Fruit fly (Drosophila melanogaster) whole organism, pupa: Measurements from ENCODE around the gene CG13380.
A peak's percentile ranks its signal among the peaks of the same experiment; 100 is the strongest.

Source experiments
- CG13204 ChIP-seq: fragments of 200-800 bp; sonication (Bioruptor generic); optimal IDR thresholded peaks from 2 replicates; lab custom pipeline; 2018; ENCODE audit warnings: missing biosample characterization, mild to moderate bottlenecking, missing genetic modification characterization, moderate library complexity
- CG15710 ChIP-seq: fragments of 200-800 bp; sonication (Bioruptor generic); optimal IDR thresholded peaks from 2 replicates; lab custom pipeline; 2018; ENCODE audit warnings: missing biosample characterization, mild to moderate bottlenecking, missing genetic modification characterization, moderate library complexity
- CG17806 ChIP-seq: fragments of 200-800 bp; sonication (Bioruptor generic); optimal IDR thresholded peaks from 2 replicates; lab custom pipeline; 2018; ENCODE audit warnings: missing biosample characterization, mild to moderate bottlenecking, missing genetic modification characterization, moderate library complexity
- CG4496 ChIP-seq: fragments of 200-800 bp; sonication (Bioruptor generic); IDR thresholded peaks from 3 replicates; pipeline ENCODE4 v1.3.6; 2022; ENCODE audit warnings: missing biosample characterization, missing genetic modification characterization
- CG8159 ChIP-seq: fragments of 200-800 bp; sonication (Bioruptor generic); optimal IDR thresholded peaks from 3 replicates; lab custom pipeline; 2018; ENCODE audit warnings: missing biosample characterization, mild to moderate bottlenecking, missing genetic modification characterization, moderate library complexity
- CG8301 ChIP-seq: fragments of 200-800 bp; sonication (Bioruptor generic); optimal IDR thresholded peaks from 2 replicates; lab custom pipeline; 2018; ENCODE audit warnings: missing biosample characterization, mild to moderate bottlenecking, missing genetic modification characterization
- CG9948 ChIP-seq: fragments of 200-800 bp; sonication (Bioruptor generic); optimal IDR thresholded peaks from 2 replicates; lab custom pipeline; 2018; ENCODE audit warnings: missing biosample characterization, mild to moderate bottlenecking, missing genetic modification characterization, moderate library complexity
- D1 ChIP-seq: fragments of 200-800 bp; sonication (Bioruptor generic); optimal IDR thresholded peaks from 2 replicates; lab custom pipeline; 2018; ENCODE audit warnings: missing biosample characterization, mild to moderate bottlenecking, missing genetic modification characterization, moderate library complexity
- EcR ChIP-seq: fragments of 200-800 bp; sonication (Bioruptor generic); optimal IDR thresholded peaks from 3 replicates; lab custom pipeline; 2019; ENCODE audit warnings: missing biosample characterization, missing genetic modification characterization, mild to moderate bottlenecking, moderate library complexity, missing genetic modification reagents
- Pif1A ChIP-seq: fragments of 200-800 bp; sonication (Bioruptor generic); optimal IDR thresholded peaks from 3 replicates; lab custom pipeline; 2016; ENCODE audit warnings: missing biosample characterization, missing genetic modification characterization
- Snoo ChIP-seq: fragments of 200-800 bp; sonication (Bioruptor generic); optimal IDR thresholded peaks from 3 replicates; lab custom pipeline; 2017; ENCODE audit warnings: missing biosample characterization, mild to moderate bottlenecking, missing genetic modification characterization, inconsistent platforms
- gl ChIP-seq: fragments of 200-800 bp; sonication (Bioruptor generic); optimal IDR thresholded peaks from 2 replicates; lab custom pipeline; 2018; ENCODE audit warnings: missing biosample characterization, mild to moderate bottlenecking, missing genetic modification characterization

DNA sequence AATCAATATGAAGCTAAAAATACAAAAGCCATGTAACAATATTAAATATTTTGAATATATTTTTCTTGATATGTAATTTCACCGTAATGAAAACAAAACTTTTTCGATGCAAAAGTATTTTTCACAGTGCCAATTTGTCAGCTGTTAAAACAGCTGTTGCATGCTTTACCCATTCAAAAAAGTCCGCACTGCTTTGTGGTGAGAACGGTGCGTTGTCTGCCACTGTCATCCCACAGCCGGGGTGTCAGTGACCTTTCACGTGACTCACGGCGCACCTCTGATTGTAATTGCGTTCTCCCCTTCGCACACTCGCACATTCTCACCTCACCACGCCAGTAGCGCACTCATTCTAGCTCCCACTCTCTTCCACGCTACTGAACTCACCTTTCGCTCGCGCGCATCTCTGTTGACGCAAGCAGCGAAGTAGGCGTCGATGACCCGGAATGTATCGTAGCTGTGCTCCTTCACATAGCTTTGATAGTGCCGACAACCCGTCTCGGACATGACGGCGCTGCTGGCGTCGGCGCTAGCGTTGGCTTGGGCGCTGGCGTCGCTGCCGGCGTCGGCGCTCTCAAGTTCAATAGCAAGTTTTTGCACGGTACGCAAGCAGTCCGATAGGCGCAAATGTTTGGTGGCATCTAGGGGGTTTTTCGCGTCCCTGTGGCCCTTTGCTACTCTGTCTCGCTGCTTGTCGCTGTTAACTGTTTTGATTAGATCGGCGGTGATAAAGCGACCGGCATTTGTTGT, 3.4 kb upstream of the CG13380 start:
- TF ChIP-seq Pif1A (GFP tag; lab: Kevin White, UChicago) (no peak), CG15710 (tag; lab: Kevin White, UChicago) (no peak), CG17806 (peak; percentile 28), EcR (GFP tag; lab: Kevin White, UChicago) (peak; percentile 100), CG4496 (GFP tag; lab: Robert Waterston, UW) (peak; percentile 35; the same call in 1 of the 3 replicates), CG8159 (tag; lab: Kevin White, UChicago) (peak; percentile 26), D1 (tag; lab: Kevin White, UChicago) (no peak), gl (tag; lab: Kevin White, UChicago) (no peak), CG13204 (peak; percentile 14), CG9948 (tag; lab: Kevin White, UChicago) (peak; percentile 11), CG8301 (tag; lab: Kevin White, UChicago) (peak; percentile 58), Snoo (peak; percentile 50)
